Worm (Caenorhabditis elegans) whole organism, young adult: Measurements from ENCODE around the gene F19G12.11.

Experiments used
- K11D2.4 ChIP-seq: fragments of 200-800 bp; sonication (Bioruptor generic); IDR thresholded peaks from 2 replicates; pipeline ENCODE4 v1.3.6; 2022; ENCODE audit warnings: missing genetic modification reagents, missing genetic modification characterization, missing compliant biosample characterization
- ZK185.1 ChIP-seq: sonication (generic microtip); optimal IDR thresholded peaks from 2 replicates; lab custom pipeline; 2016; ENCODE audit warnings: mild to moderate bottlenecking, missing genetic modification characterization, missing compliant biosample characterization; ENCODE audit not compliant: poor library complexity, severe bottlenecking
- cebp-2 ChIP-seq: fragments of 200-800 bp; sonication (Bioruptor generic); IDR thresholded peaks from 2 replicates; pipeline ENCODE4 v1.3.6; 2022; ENCODE audit warnings: missing genetic modification characterization, missing compliant biosample characterization
- lag-1 ChIP-seq: fragments of 200-800 bp; sonication (Bioruptor generic); IDR thresholded peaks from 2 replicates; pipeline ENCODE4 v1.3.6; 2022; ENCODE audit warnings: missing genetic modification reagents, missing genetic modification characterization, missing compliant biosample characterization
- madf-6 ChIP-seq: fragments of 200-800 bp; sonication (Bioruptor generic); IDR thresholded peaks from 2 replicates; pipeline ENCODE4 v1.3.6; 2022; ENCODE audit warnings: missing genetic modification reagents, missing genetic modification characterization, missing compliant biosample characterization
- rcor-1 ChIP-seq: fragments of 200-800 bp; sonication (Bioruptor generic); IDR thresholded peaks from 2 replicates; pipeline ENCODE4 v1.3.6; 2022; ENCODE audit warnings: missing genetic modification reagents, missing genetic modification characterization, missing compliant biosample characterization
- tbp1 ChIP-seq: fragments of 200-800 bp; sonication (Bioruptor generic); optimal IDR thresholded peaks from 2 replicates; lab custom pipeline; 2018; ENCODE audit warnings: mild to moderate bottlenecking, missing genetic modification characterization, missing compliant biosample characterization
- unc-130 ChIP-seq: sonication (generic microtip); optimal IDR thresholded peaks from 2 replicates; lab custom pipeline; 2016; ENCODE audit warnings: missing genetic modification reagents, missing genetic modification characterization, missing compliant biosample characterization
- ztf-26 ChIP-seq: sonication (generic microtip); optimal IDR thresholded peaks from 2 replicates; lab custom pipeline; 2017; ENCODE audit warnings: missing genetic modification characterization, missing compliant biosample characterization

DNA sequence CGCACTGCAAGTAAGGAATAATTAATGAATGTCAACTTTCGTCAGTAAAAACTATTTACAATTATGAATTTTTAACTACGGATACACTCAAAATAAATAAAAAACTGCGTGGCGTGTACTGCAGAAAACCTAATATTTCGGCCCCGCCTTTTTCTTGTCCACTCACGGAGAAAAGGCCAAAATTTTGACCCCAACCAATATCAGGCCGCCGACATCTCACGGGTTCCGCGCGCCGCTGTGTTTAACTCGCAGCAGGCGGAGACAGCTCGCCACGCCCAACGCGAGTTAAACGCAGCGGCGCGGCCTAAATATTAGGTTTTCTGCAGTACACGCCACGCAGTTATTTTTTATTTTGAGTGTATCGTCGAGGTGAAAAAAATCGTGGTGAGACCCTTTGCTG lies 44.9 kb upstream of the F19G12.11 start:
- TF ChIP-seq rcor-1 (no peak), ztf-26 (tag; lab: Kevin White, UChicago) (no peak), K11D2.4 (GFP tag; lab: Robert Waterston, UW) (no peak), tbp1 (no peak), madf-6 (no peak), ZK185.1 (tag; lab: Kevin White, UChicago) (no peak), lag-1 (GFP tag; lab: Robert Waterston, UW) (no peak), unc-130 (GFP tag; lab: Kevin White, UChicago) (no peak), cebp-2 (no peak)
